Worm (Caenorhabditis elegans): Measurements from ENCODE around the gene C50C3.5.
A peak's percentile ranks its signal among the peaks of the same experiment; 100 is the strongest.

C50C3.5 gene

DNA sequence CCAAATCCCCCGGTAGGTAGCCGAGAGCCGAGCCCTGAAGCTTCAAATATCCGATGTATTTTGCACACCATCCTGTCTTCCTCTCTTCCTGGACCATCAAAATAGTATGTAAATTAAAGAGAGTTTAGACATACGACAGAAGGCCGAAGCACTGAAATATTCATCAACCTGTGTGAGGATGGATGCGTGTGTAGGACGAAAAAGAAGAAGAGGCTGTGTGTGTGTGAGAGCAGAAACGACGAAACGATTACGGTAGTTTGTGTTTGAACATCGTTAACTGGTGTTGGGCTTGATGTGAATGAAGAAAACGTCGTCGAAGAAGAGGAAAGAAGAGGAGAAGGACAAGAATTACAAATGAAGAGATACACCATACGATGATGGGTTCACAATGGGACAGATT lies 32.5 kb downstream of the C50C3.5 start:
- TF ChIP-seq ceh-2 (tag; optimal IDR thresholded peaks at IDR 0.05) (no peak), ceh-31 (tag; optimal IDR thresholded peaks at IDR 0.05) (peak; percentile 42)

DNA sequence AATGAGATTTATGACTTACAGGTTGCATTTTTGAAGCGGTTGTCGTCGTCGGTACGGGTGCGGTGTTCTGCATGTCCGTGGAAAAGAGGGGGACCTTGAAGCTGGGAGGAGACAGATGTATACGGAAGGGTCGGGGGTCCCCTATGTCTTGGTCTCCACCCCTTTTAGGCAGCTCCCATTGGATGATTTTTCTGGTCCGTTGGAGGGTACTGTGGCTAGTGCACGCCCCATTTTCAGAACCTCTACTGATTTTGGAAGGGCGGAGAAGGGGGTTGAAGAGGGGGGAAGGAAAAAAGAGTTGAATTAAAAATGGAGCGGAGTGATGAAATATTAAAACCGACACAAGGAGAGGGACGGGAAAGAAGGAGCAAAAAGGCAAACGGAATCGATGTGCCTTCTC lies 37.2 kb downstream of the C50C3.5 start, which contains the start of gene unc-86:
TSS of gene unc-86 (minus strand) at position 113 of the 400 bp plus-strand sequence.
- no peak for TF ChIP-seq ceh-24 (tag; optimal IDR thresholded peaks at IDR 0.05)
- TF ChIP-seq ceh-9 (tag; optimal IDR thresholded peaks at IDR 0.05): no peak
- no peak for TF ChIP-seq fkh-10 (GFP tag; optimal IDR thresholded peaks at IDR 0.05)
- peak; percentile 53 for TF ChIP-seq ceh-31 (tag; optimal IDR thresholded peaks at IDR 0.05)
- TF ChIP-seq ceh-48 (tag; optimal IDR thresholded peaks at IDR 0.05): no peak
- TF ChIP-seq unc-86 (tag; optimal IDR thresholded peaks at IDR 0.05): peak; percentile 25
- TF ChIP-seq K09A11.1 (tag; optimal IDR thresholded peaks at IDR 0.05; ENCODE audit: insufficient read depth): no peak
- TF ChIP-seq nfya-1 (tag; optimal IDR thresholded peaks at IDR 0.05): peak; percentile 64

DNA sequence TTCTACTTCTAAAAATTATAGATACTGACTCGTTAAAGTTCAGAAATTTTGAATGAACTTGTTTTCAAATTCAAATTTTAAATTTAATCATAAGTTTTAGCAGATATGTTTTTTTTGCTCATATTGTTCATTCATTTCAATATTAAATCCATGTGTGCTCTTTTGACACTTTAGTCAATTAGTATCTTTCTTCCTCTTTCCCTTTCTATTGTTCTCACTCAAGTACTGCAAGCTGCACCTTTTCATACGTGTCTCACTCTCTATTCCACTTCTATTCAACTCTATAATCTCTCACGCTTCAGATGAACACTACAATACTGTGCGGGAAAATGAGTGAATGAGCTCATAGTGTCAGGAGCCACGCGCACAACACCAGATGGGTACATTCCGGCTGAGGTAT lies 38.9 kb downstream of the C50C3.5 start, which contains the start of gene C30A5.16:
TSS of gene C30A5.16 (plus strand) at position 301 of the 400 bp plus-strand sequence.
- TF ChIP-seq ceh-31 (tag; optimal IDR thresholded peaks at IDR 0.05) (peak; percentile 75), sox-2 (GFP tag; IDR thresholded peaks at IDR 0.05) (peak; percentile 24), pat-9 (tag; optimal IDR thresholded peaks at IDR 0.05) (no peak)

DNA sequence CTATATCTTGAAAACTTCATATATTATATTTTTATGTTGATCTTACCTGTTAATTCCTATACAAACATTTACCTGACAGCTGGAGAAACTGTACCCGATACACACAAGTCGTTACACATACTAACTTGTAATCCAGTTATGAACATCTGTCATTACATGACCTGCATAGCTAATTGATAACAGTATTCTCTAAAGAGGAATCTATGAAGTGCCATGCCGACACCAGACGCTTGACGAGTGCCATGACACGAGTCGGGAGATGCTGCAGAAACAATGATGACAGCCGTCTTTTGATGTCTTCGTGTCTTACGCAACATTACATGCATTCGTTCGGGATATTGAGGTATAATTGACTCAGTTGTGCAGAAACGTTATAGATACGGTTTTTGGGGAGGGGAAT lies 41.1 kb downstream of the C50C3.5 start:
- TF ChIP-seq unc-86 (tag; optimal IDR thresholded peaks at IDR 0.05): peak; percentile 38
- TF ChIP-seq ceh-19 (GFP tag; optimal IDR thresholded peaks at IDR 0.05): no peak

DNA sequence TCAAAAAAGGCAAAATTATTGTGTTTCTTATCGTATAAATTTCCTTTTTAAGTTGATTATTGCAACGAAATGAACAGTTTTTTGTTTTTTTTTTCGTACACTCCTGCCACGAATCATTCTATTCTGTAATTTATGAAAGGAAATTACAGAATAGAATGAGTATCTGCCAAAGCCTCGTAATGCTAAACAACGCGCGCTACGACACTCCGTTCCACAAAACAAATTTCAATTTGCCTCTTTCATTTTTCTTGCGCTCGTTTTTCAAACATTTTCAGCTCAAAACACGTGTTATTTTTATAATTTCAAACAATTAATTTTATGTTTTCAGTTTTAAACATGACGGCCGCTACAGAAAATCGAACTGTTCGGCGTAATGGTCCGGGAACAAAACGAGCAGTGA lies 45.7 kb downstream of the C50C3.5 start, which contains the start of gene mob-4:
TSS of gene mob-4 (plus strand) at position 329 of the 400 bp plus-strand sequence.
- TF ChIP-seq K02D7.2 (tag; optimal IDR thresholded peaks at IDR 0.05) (no peak), T23F11.4 (GFP tag; optimal IDR thresholded peaks at IDR 0.05) (no peak), hlh-6 (tag; optimal IDR thresholded peaks at IDR 0.05) (no peak), pax-1 (tag; optimal IDR thresholded peaks at IDR 0.05) (no peak), sox-2 (GFP tag; IDR thresholded peaks at IDR 0.05) (no peak)

DNA sequence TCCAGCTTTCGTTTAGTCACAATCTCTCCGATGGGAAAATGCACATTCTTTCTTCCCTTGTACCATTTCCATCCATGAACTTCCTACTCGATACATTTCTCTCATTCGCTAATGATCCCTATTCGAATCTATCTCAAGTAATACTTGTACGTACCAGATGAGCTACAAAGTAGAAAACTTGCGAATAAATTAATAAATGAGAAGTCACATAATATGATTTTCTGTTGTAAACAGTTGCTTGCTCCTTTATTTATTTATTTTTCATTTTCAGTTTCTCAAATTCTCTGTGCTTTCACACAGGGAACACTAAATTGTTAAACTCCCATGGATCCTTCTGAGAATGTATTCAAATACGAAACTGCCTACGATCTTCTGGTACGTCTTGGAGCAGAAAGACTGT lies 47.2 kb downstream of the C50C3.5 start, which contains the start of gene rfs-1:
TSS of gene rfs-1 (plus strand) at position 301 of the 400 bp plus-strand sequence.
- TF ChIP-seq unc-3 (GFP tag; conservative IDR thresholded peaks at IDR 0.05) (no peak), unc-3 (tag; optimal IDR thresholded peaks at IDR 0.05) (no peak), syd-9 (tag; optimal IDR thresholded peaks at IDR 0.05) (no peak), hlh-6 (tag; optimal IDR thresholded peaks at IDR 0.05) (no peak), ceh-24 (tag; optimal IDR thresholded peaks at IDR 0.05) (no peak), tbx-2 (tag; optimal IDR thresholded peaks at IDR 0.05) (no peak), madf-2 (tag; optimal IDR thresholded peaks at IDR 0.05) (no peak), fax-1 (tag; optimal IDR thresholded peaks at IDR 0.05) (no peak), fkh-10 (GFP tag; optimal IDR thresholded peaks at IDR 0.05) (no peak), ceh-31 (tag; optimal IDR thresholded peaks at IDR 0.05) (no peak)

DNA sequence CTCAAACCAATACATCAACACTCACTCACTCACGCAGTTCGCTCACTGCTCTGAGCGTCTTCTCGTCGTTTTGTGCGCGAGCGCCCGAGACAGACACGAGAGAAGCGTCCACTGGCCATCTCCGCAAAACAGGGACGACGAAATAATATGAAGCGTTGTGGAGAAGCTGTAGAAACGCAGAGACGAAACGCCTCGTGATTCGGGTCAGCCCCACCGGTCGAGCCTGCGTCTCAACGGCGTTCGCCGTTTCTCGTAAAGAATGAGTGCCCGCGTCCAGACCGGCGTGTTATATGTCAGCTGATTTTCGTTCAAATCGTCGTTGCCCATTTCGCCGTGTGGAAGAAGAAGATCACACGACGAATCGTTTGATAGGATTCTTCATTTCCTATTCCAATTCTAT lies 48.5 kb downstream of the C50C3.5 start, which contains the start of gene fbxl-1:
TSS of gene fbxl-1 (plus strand) at position 320 of the 400 bp plus-strand sequence.
- no peak for TF ChIP-seq ahr-1 (tag; optimal IDR thresholded peaks at IDR 0.05)
- TF ChIP-seq nfya-1 (tag; optimal IDR thresholded peaks at IDR 0.05): peak; percentile 52
- no peak for TF ChIP-seq hlh-8 (tag; optimal IDR thresholded peaks at IDR 0.05)
- no peak for TF ChIP-seq che-1 (tag; optimal IDR thresholded peaks at IDR 0.05)
- TF ChIP-seq unc-55 (GFP tag; optimal IDR thresholded peaks at IDR 0.05): peak; percentile 77
- TF ChIP-seq fkh-6 (tag; optimal IDR thresholded peaks at IDR 0.05): no peak
- no peak for TF ChIP-seq gmeb-2 (tag; optimal IDR thresholded peaks at IDR 0.05)
- TF ChIP-seq lin-11 (tag; optimal IDR thresholded peaks at IDR 0.05): no peak
- TF ChIP-seq ama-1 (optimal IDR thresholded peaks at IDR 0.05): no peak
- TF ChIP-seq K02D7.2 (tag; optimal IDR thresholded peaks at IDR 0.05): no peak
- no peak for TF ChIP-seq tbx-7 (tag; optimal IDR thresholded peaks at IDR 0.05)
- no peak for TF ChIP-seq ceh-48 (tag; optimal IDR thresholded peaks at IDR 0.05)
- no peak for TF ChIP-seq elt-4 (tag; optimal IDR thresholded peaks at IDR 0.05)
- TF ChIP-seq lim-6 (tag; optimal IDR thresholded peaks at IDR 0.05): no peak
- no peak for TF ChIP-seq ceh-6 (GFP tag; optimal IDR thresholded peaks at IDR 0.05)
- TF ChIP-seq ttx-3 (tag; optimal IDR thresholded peaks at IDR 0.05): no peak
- no peak for TF ChIP-seq pat-9 (tag; optimal IDR thresholded peaks at IDR 0.05)
- no peak for TF ChIP-seq T23F11.4 (GFP tag; optimal IDR thresholded peaks at IDR 0.05)
- no peak for TF ChIP-seq pax-1 (tag; optimal IDR thresholded peaks at IDR 0.05)
- peak; percentile 57 for TF ChIP-seq rnt-1 (tag; optimal IDR thresholded peaks at IDR 0.05)
- no peak for TF ChIP-seq ceh-45 (GFP tag; IDR thresholded peaks at IDR 0.05)
- TF ChIP-seq odd-2 (tag; optimal IDR thresholded peaks at IDR 0.05): no peak
- no peak for TF ChIP-seq ceh-9 (tag; optimal IDR thresholded peaks at IDR 0.05)
- TF ChIP-seq K09A11.1 (tag; optimal IDR thresholded peaks at IDR 0.05; ENCODE audit: insufficient read depth): no peak
- TF ChIP-seq ceh-14 (tag; optimal IDR thresholded peaks at IDR 0.05): peak; percentile 13
- no peak for TF ChIP-seq unc-3 (GFP tag; conservative IDR thresholded peaks at IDR 0.05)
- TF ChIP-seq unc-3 (tag; optimal IDR thresholded peaks at IDR 0.05): no peak

All from whole organism, late embryonic.